Worm (Caenorhabditis elegans) whole organism, young adult: ENCODE results near the gene str-3.

Source experiments
- B0035.1 ChIP-seq: sonication (generic microtip); optimal IDR thresholded peaks from 2 replicates; lab custom pipeline; 2016; ENCODE audit warnings: missing genetic modification characterization, mild to moderate bottlenecking, missing compliant biosample characterization, missing genotype, missing genetic modification reagents
- C17E4.6 ChIP-seq: fragments of 200-800 bp; sonication (Bioruptor generic); IDR thresholded peaks from 2 replicates; pipeline ENCODE4 v1.3.6; 2022; ENCODE audit warnings: missing genetic modification reagents, missing genetic modification characterization, missing compliant biosample characterization
- F23B12.7 ChIP-seq: sonication (generic microtip); optimal IDR thresholded peaks from 2 replicates; lab custom pipeline; 2017; ENCODE audit warnings: missing genetic modification characterization, mild to moderate bottlenecking, missing compliant biosample characterization, antibody characterized with exemption, moderate library complexity; ENCODE audit not compliant: insufficient read depth
- F39B2.1 ChIP-seq: fragments of 200-800 bp; sonication (Bioruptor generic); IDR thresholded peaks from 2 replicates; pipeline ENCODE4 v1.3.6; 2022; ENCODE audit warnings: missing genetic modification reagents, missing genetic modification characterization, missing compliant biosample characterization
- F49E8.2 ChIP-seq: sonication (generic microtip); optimal IDR thresholded peaks from 3 replicates; lab custom pipeline; 2017; ENCODE audit warnings: missing genetic modification characterization, mild to moderate bottlenecking, missing compliant biosample characterization, antibody characterized with exemption, moderate library complexity; ENCODE audit not compliant: insufficient read depth
- F52B5.7 ChIP-seq: sonication (generic microtip); optimal IDR thresholded peaks from 2 replicates; lab custom pipeline; 2016; ENCODE audit warnings: mild to moderate bottlenecking, missing genetic modification characterization, missing compliant biosample characterization
- F55B11.4 ChIP-seq: sonication (generic microtip); optimal IDR thresholded peaks from 2 replicates; lab custom pipeline; 2016; ENCODE audit warnings: missing compliant biosample characterization, missing genetic modification characterization, borderline replicate concordance; ENCODE audit not compliant: insufficient read depth
- F57C9.4 ChIP-seq: sonication (generic microtip); optimal IDR thresholded peaks from 2 replicates; lab custom pipeline; 2017; ENCODE audit warnings: mild to moderate bottlenecking, missing genetic modification characterization, missing compliant biosample characterization
- K12H6.12 ChIP-seq: fragments of 200-800 bp; sonication (Bioruptor generic); optimal IDR thresholded peaks from 2 replicates; lab custom pipeline; 2018; ENCODE audit warnings: mild to moderate bottlenecking, missing genetic modification characterization, missing compliant biosample characterization
- Y53F4B.3 ChIP-seq: fragments of 200-800 bp; sonication (Bioruptor generic); IDR thresholded peaks from 2 replicates; pipeline ENCODE4 v1.3.6; 2022; ENCODE audit warnings: missing genetic modification reagents, missing genetic modification characterization, missing compliant biosample characterization
- Y56A3A.18 ChIP-seq: fragments of 200-800 bp; sonication (Bioruptor generic); IDR thresholded peaks from 2 replicates; pipeline ENCODE4 v1.3.6; 2022; ENCODE audit warnings: missing genetic modification reagents, missing genetic modification characterization, missing compliant biosample characterization
- Y79H2A.3 ChIP-seq: fragments of 200-800 bp; sonication (Bioruptor generic); conservative IDR thresholded peaks from 2 replicates; pipeline ENCODE4 v1.3.6; 2022; ENCODE audit warnings: missing genetic modification reagents, missing genetic modification characterization, missing compliant biosample characterization
- aptf-2 ChIP-seq: fragments of 200-800 bp; sonication (Bioruptor generic); conservative IDR thresholded peaks from 2 replicates; pipeline ENCODE4 v1.3.6; 2022; ENCODE audit warnings: missing genetic modification reagents, missing genetic modification characterization, missing compliant biosample characterization
- atf-7 ChIP-seq: sonication (generic microtip); optimal IDR thresholded peaks from 2 replicates; lab custom pipeline; 2017; ENCODE audit warnings: mild to moderate bottlenecking, missing genetic modification characterization, missing compliant biosample characterization
- athp-1 ChIP-seq: sonication (generic microtip); optimal IDR thresholded peaks from 2 replicates; lab custom pipeline; 2017; ENCODE audit warnings: mild to moderate bottlenecking, missing genetic modification characterization, missing compliant biosample characterization
- attf-3 ChIP-seq: fragments of 200-800 bp; sonication (Bioruptor generic); conservative IDR thresholded peaks from 2 replicates; pipeline ENCODE4 v1.3.6; 2022; ENCODE audit warnings: missing genetic modification reagents, missing genetic modification characterization, missing compliant biosample characterization
- bed-1 ChIP-seq: fragments of 200-800 bp; sonication (Bioruptor generic); IDR thresholded peaks from 2 replicates; pipeline ENCODE4 v1.3.6; 2022; ENCODE audit warnings: missing genetic modification reagents, missing genetic modification characterization, missing compliant biosample characterization
- ceh-100 ChIP-seq: fragments of 200-800 bp; sonication (Bioruptor generic); IDR thresholded peaks from 2 replicates; pipeline ENCODE4 v1.3.6; 2022; ENCODE audit warnings: missing genetic modification reagents, missing genetic modification characterization, missing compliant biosample characterization
- ceh-40 ChIP-seq: fragments of 200-800 bp; sonication (Bioruptor generic); IDR thresholded peaks from 2 replicates; pipeline ENCODE4 v1.3.6; 2022; ENCODE audit warnings: missing genetic modification characterization, missing compliant biosample characterization
- ceh-91 ChIP-seq: fragments of 200-800 bp; sonication (Bioruptor generic); IDR thresholded peaks from 2 replicates; pipeline ENCODE4 v1.3.6; 2022; ENCODE audit warnings: missing genetic modification reagents, missing genetic modification characterization, missing compliant biosample characterization
- chd-7 ChIP-seq: sonication (generic microtip); optimal IDR thresholded peaks from 2 replicates; lab custom pipeline; 2016; ENCODE audit warnings: mild to moderate bottlenecking, missing genetic modification characterization, moderate library complexity, missing compliant biosample characterization
- dpl-1 ChIP-seq: fragments of 150-350 bp; optimal IDR thresholded peaks from 2 replicates; lab custom pipeline; 2014; ENCODE audit warnings: missing biosample characterization, missing genetic modification reagents, missing genetic modification characterization
- egrh-3 ChIP-seq: fragments of 200-800 bp; sonication (Bioruptor generic); IDR thresholded peaks from 2 replicates; pipeline ENCODE4 v1.3.6; 2022; ENCODE audit warnings: missing genetic modification reagents, missing genetic modification characterization, missing compliant biosample characterization
- ets-4 ChIP-seq: fragments of 200-800 bp; sonication (Bioruptor generic); optimal IDR thresholded peaks from 2 replicates; lab custom pipeline; 2018; ENCODE audit warnings: mild to moderate bottlenecking, missing genetic modification characterization, missing compliant biosample characterization
- gei-17 ChIP-seq: fragments of 200-800 bp; sonication (Bioruptor generic); optimal IDR thresholded peaks from 2 replicates; lab custom pipeline; 2018; ENCODE audit warnings: mild to moderate bottlenecking, missing genetic modification characterization, missing compliant biosample characterization
- hmg-20 ChIP-seq: fragments of 200-800 bp; sonication (Bioruptor generic); IDR thresholded peaks from 2 replicates; pipeline ENCODE4 v1.3.6; 2022; ENCODE audit warnings: missing genetic modification reagents, missing genetic modification characterization, missing compliant biosample characterization
- lag-1 ChIP-seq: fragments of 200-800 bp; sonication (Bioruptor generic); IDR thresholded peaks from 2 replicates; pipeline ENCODE4 v1.3.6; 2022; ENCODE audit warnings: missing genetic modification reagents, missing genetic modification characterization, missing compliant biosample characterization
- let-526 ChIP-seq: fragments of 200-800 bp; sonication (Bioruptor generic); IDR thresholded peaks from 2 replicates; pipeline ENCODE4 v1.3.6; 2022; ENCODE audit warnings: missing genetic modification reagents, missing genetic modification characterization, missing compliant biosample characterization
- lin-26 ChIP-seq: fragments of 200-800 bp; sonication (Bioruptor generic); IDR thresholded peaks from 2 replicates; pipeline ENCODE4 v1.3.6; 2022; ENCODE audit warnings: missing genetic modification reagents, missing genetic modification characterization, missing compliant biosample characterization
- lin-54 ChIP-seq: fragments of 200-800 bp; sonication (Bioruptor generic); optimal IDR thresholded peaks from 2 replicates; lab custom pipeline; 2018; ENCODE audit warnings: mild to moderate bottlenecking, missing genetic modification characterization, missing compliant biosample characterization
- lir-1 ChIP-seq: fragments of 200-800 bp; sonication (Bioruptor generic); conservative IDR thresholded peaks from 2 replicates; pipeline ENCODE4 v1.3.6; 2022; ENCODE audit warnings: missing genetic modification reagents, missing genetic modification characterization, missing compliant biosample characterization
- madf-6 ChIP-seq: fragments of 200-800 bp; sonication (Bioruptor generic); IDR thresholded peaks from 2 replicates; pipeline ENCODE4 v1.3.6; 2022; ENCODE audit warnings: missing genetic modification reagents, missing genetic modification characterization, missing compliant biosample characterization
- madf-8 ChIP-seq: fragments of 200-800 bp; sonication (Bioruptor generic); conservative IDR thresholded peaks from 2 replicates; pipeline ENCODE4 v1.3.6; 2022; ENCODE audit warnings: missing genetic modification reagents, missing genetic modification characterization, missing compliant biosample characterization
- mcd-1 ChIP-seq: fragments of 200-800 bp; sonication (Bioruptor generic); IDR thresholded peaks from 2 replicates; pipeline ENCODE4 v1.3.6; 2022; ENCODE audit warnings: missing genetic modification reagents, missing genetic modification characterization, missing compliant biosample characterization
- nfya-1 ChIP-seq: sonication (generic microtip); optimal IDR thresholded peaks from 2 replicates; lab custom pipeline; 2017; ENCODE audit warnings: antibody characterized with exemption, missing compliant biosample characterization, missing genetic modification characterization, borderline replicate concordance; ENCODE audit not compliant: insufficient read depth
- nfya-2 ChIP-seq: fragments of 200-800 bp; sonication (Bioruptor generic); IDR thresholded peaks from 2 replicates; pipeline ENCODE4 v1.3.6; 2022; ENCODE audit warnings: missing genetic modification reagents, missing genetic modification characterization, missing compliant biosample characterization
- nfyb-1 ChIP-seq: fragments of 200-800 bp; sonication (Bioruptor generic); IDR thresholded peaks from 2 replicates; pipeline ENCODE4 v1.3.6; 2022; ENCODE audit warnings: missing genetic modification reagents, missing genetic modification characterization, missing compliant biosample characterization
- nhr-120 ChIP-seq: fragments of 200-800 bp; sonication (Bioruptor generic); IDR thresholded peaks from 2 replicates; pipeline ENCODE4 v1.3.6; 2022; ENCODE audit warnings: missing genetic modification characterization, missing compliant biosample characterization
- nhr-90 ChIP-seq: sonication (generic microtip); optimal IDR thresholded peaks from 2 replicates; lab custom pipeline; 2016; ENCODE audit warnings: missing genotype, mild to moderate bottlenecking, missing genetic modification characterization, missing compliant biosample characterization
- pha-4 ChIP-seq: fragments of 150-350 bp; sonication (generic microtip); optimal IDR thresholded peaks from 2 replicates; lab custom pipeline; 2014; ENCODE audit warnings: missing biosample characterization, missing genetic modification reagents, missing genetic modification characterization
- rcor-1 ChIP-seq: fragments of 200-800 bp; sonication (Bioruptor generic); IDR thresholded peaks from 2 replicates; pipeline ENCODE4 v1.3.6; 2022; ENCODE audit warnings: missing genetic modification reagents, missing genetic modification characterization, missing compliant biosample characterization
- snpc-1.3 ChIP-seq: sonication (generic microtip); optimal IDR thresholded peaks from 2 replicates; lab custom pipeline; 2017; ENCODE audit warnings: missing genetic modification characterization, mild to moderate bottlenecking, missing compliant biosample characterization, antibody characterized with exemption, moderate library complexity, missing genotype, missing genetic modification reagents; ENCODE audit not compliant: insufficient read depth
- somi-1 ChIP-seq: fragments of 200-800 bp; sonication (Bioruptor generic); optimal IDR thresholded peaks from 2 replicates; lab custom pipeline; 2018; ENCODE audit warnings: mild to moderate bottlenecking, missing genetic modification characterization, missing compliant biosample characterization
- tbx-9 ChIP-seq: sonication (generic microtip); optimal IDR thresholded peaks from 2 replicates; lab custom pipeline; 2016; ENCODE audit warnings: borderline replicate concordance, missing genetic modification characterization, inconsistent platforms, missing compliant biosample characterization
- ztf-26 ChIP-seq: sonication (generic microtip); optimal IDR thresholded peaks from 2 replicates; lab custom pipeline; 2017; ENCODE audit warnings: missing genetic modification characterization, missing compliant biosample characterization
- ztf-28 ChIP-seq: fragments of 200-800 bp; sonication (Bioruptor generic); IDR thresholded peaks from 2 replicates; pipeline ENCODE4 v1.3.6; 2022; ENCODE audit warnings: missing genetic modification reagents, missing genetic modification characterization, missing compliant biosample characterization
- ztf-6 ChIP-seq: fragments of 200-800 bp; sonication (Bioruptor generic); IDR thresholded peaks from 2 replicates; pipeline ENCODE4 v1.3.6; 2022; ENCODE audit warnings: missing genetic modification reagents, missing genetic modification characterization, missing compliant biosample characterization

Gene str-3

DNA sequence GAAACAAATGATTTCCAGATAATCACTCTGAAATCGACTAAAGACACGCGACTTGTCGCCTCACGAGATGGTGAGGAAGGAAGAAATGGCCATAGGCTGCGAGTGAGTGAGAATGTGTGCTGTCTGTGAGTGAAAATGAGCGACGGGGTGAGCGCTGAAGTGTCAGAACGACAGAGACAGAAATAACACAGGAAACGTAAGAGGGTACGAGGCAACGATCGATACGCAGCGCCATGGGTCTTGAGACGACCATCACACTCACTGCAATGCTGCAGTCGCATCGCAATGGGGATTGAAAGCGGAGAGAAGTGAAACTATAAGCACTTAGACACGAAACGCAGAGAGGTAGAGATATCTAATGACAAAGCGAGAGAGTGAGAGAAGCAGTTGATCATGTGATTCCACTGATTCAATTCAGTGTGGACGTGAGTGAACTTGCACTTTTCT is 17.4 kb downstream of the str-3 start (continued):
- TF ChIP-seq rcor-1 (GFP tag; lab: Robert Waterston, UW) = peak; percentile 63
- peak; percentile 85 for TF ChIP-seq athp-1
- TF ChIP-seq hmg-20 (GFP tag; lab: Robert Waterston, UW) = 0 out of 2 replicates have a peak, but pooled peaks have one; percentile 16
- no peak for TF ChIP-seq tbx-9 (tag; lab: Kevin White, UChicago)
- TF ChIP-seq let-526 (GFP tag; lab: Robert Waterston, UW) = 0 out of 2 replicates have a peak, but pooled peaks have one; percentile 60
- TF ChIP-seq ceh-100 (GFP tag; lab: Robert Waterston, UW) = peak; percentile 15; the same call in 1 of the 2 replicates
- peak; percentile 27 for TF ChIP-seq F23B12.7 (tag; lab: Kevin White, UChicago)
- TF ChIP-seq nfyb-1 = peak; percentile 90
- peak; percentile 69; the same call in 1 of the 2 replicates for TF ChIP-seq lin-26 (GFP tag; lab: Robert Waterston, UW)
- no peak for TF ChIP-seq aptf-2
- no peak for TF ChIP-seq ceh-40 (GFP tag; lab: Robert Waterston, UW)
- TF ChIP-seq ets-4 (GFP tag; lab: Kevin White, UChicago) = peak; percentile 73
- TF ChIP-seq ztf-28 (GFP tag; lab: Robert Waterston, UW) = no peak
- no peak for TF ChIP-seq Y53F4B.3 (GFP tag; lab: Robert Waterston, UW)
- no peak for TF ChIP-seq F57C9.4 (tag; lab: Kevin White, UChicago)
- no peak for TF ChIP-seq snpc-1.3 (tag; lab: Kevin White, UChicago)
- no peak for TF ChIP-seq bed-1
- peak; percentile 90 for TF ChIP-seq chd-7 (tag; lab: Kevin White, UChicago)
- no peak for TF ChIP-seq egrh-3
- no peak; the same call in 1 of the 2 replicates for TF ChIP-seq ztf-6 (GFP tag; lab: Robert Waterston, UW)
- TF ChIP-seq nfya-2 (GFP tag; lab: Robert Waterston, UW) = no peak
- TF ChIP-seq lir-1 (GFP tag; lab: Robert Waterston, UW) = peak; percentile 97
- TF ChIP-seq B0035.1 (tag; lab: Kevin White, UChicago) = peak; percentile 46
- peak; percentile 81 for TF ChIP-seq ztf-26 (tag; lab: Kevin White, UChicago)
- TF ChIP-seq madf-8 = no peak
- TF ChIP-seq ceh-91 = no peak
- peak; percentile 2 for TF ChIP-seq gei-17 (GFP tag; lab: Kevin White, UChicago)
- 0 out of 2 replicates have a peak, but pooled peaks have one; percentile 41 for TF ChIP-seq C17E4.6 (GFP tag; lab: Robert Waterston, UW)
- peak; percentile 12; the same call in 1 of the 2 replicates for TF ChIP-seq madf-6 (GFP tag; lab: Robert Waterston, UW)
- TF ChIP-seq attf-3 (GFP tag; lab: Robert Waterston, UW) = no peak
- TF ChIP-seq lin-54 (GFP tag; lab: Kevin White, UChicago) = peak; percentile 57
- TF ChIP-seq F55B11.4 = no peak
- TF ChIP-seq pha-4 (tag; lab: Kevin White, UChicago) = no peak
- TF ChIP-seq nfya-1 (tag; lab: Kevin White, UChicago) = no peak
- no peak for TF ChIP-seq lag-1 (GFP tag; lab: Robert Waterston, UW)
- TF ChIP-seq atf-7 (tag; lab: Kevin White, UChicago) = peak; percentile 87
- TF ChIP-seq nhr-90 (tag; lab: Kevin White, UChicago) = peak; percentile 74
- TF ChIP-seq Y56A3A.18 (GFP tag; lab: Robert Waterston, UW) = no peak
- TF ChIP-seq F49E8.2 (tag; lab: Kevin White, UChicago) = no peak
- no peak for TF ChIP-seq dpl-1 (GFP tag; lab: Kevin White, UChicago)
- TF ChIP-seq mcd-1 (GFP tag; lab: Robert Waterston, UW) = peak; percentile 82
- TF ChIP-seq somi-1 (GFP tag; lab: Kevin White, UChicago) = peak; percentile 74
- TF ChIP-seq F52B5.7 (tag; lab: Kevin White, UChicago) = peak; percentile 11
- TF ChIP-seq Y79H2A.3 (GFP tag; lab: Robert Waterston, UW) = no peak; the same call in 1 of the 2 replicates
- 0 out of 2 replicates have a peak, but pooled peaks have one; percentile 12 for TF ChIP-seq F39B2.1 (GFP tag; lab: Robert Waterston, UW)
- no peak for TF ChIP-seq nhr-120
- peak; percentile 90 for TF ChIP-seq K12H6.12 (tag; lab: Kevin White, UChicago)
